Worm (Caenorhabditis elegans) whole organism, young adult: Measurements from ENCODE around the gene F40A3.3.
A peak's percentile ranks its signal among the peaks of the same experiment; 100 is the strongest.

ENCODE experiments used
- B0019.2 ChIP-seq: fragments of 200-800 bp; sonication (Bioruptor generic); conservative IDR thresholded peaks from 2 replicates; pipeline ENCODE4 v1.3.6; 2022; ENCODE audit warnings: missing genetic modification reagents, missing genetic modification characterization, missing compliant biosample characterization
- B0035.1 ChIP-seq: sonication (generic microtip); optimal IDR thresholded peaks from 2 replicates; lab custom pipeline; 2016; ENCODE audit warnings: missing genetic modification characterization, mild to moderate bottlenecking, missing compliant biosample characterization, missing genotype, missing genetic modification reagents
- B0336.3 ChIP-seq: fragments of 200-800 bp; sonication (Bioruptor generic); IDR thresholded peaks from 2 replicates; pipeline ENCODE4 v1.3.6; 2022; ENCODE audit warnings: missing genetic modification characterization, missing compliant biosample characterization
- C17E4.6 ChIP-seq: fragments of 200-800 bp; sonication (Bioruptor generic); IDR thresholded peaks from 2 replicates; pipeline ENCODE4 v1.3.6; 2022; ENCODE audit warnings: missing genetic modification reagents, missing genetic modification characterization, missing compliant biosample characterization
- F23B12.7 ChIP-seq: sonication (generic microtip); optimal IDR thresholded peaks from 2 replicates; lab custom pipeline; 2017; ENCODE audit warnings: missing genetic modification characterization, mild to moderate bottlenecking, missing compliant biosample characterization, antibody characterized with exemption, moderate library complexity; ENCODE audit not compliant: insufficient read depth
- F33H1.4 ChIP-seq: fragments of 200-800 bp; sonication (Bioruptor generic); IDR thresholded peaks from 2 replicates; pipeline ENCODE4 v1.3.6; 2022; ENCODE audit warnings: missing genetic modification reagents, missing genetic modification characterization, missing compliant biosample characterization
- F37B4.10 ChIP-seq: fragments of 200-800 bp; sonication (Bioruptor generic); IDR thresholded peaks from 2 replicates; pipeline ENCODE4 v1.3.6; 2022; ENCODE audit warnings: missing genetic modification characterization, missing compliant biosample characterization
- F39B2.1 ChIP-seq: fragments of 200-800 bp; sonication (Bioruptor generic); IDR thresholded peaks from 2 replicates; pipeline ENCODE4 v1.3.6; 2022; ENCODE audit warnings: missing genetic modification reagents, missing genetic modification characterization, missing compliant biosample characterization
- F55B11.4 ChIP-seq: sonication (generic microtip); optimal IDR thresholded peaks from 2 replicates; lab custom pipeline; 2016; ENCODE audit warnings: missing compliant biosample characterization, missing genetic modification characterization, borderline replicate concordance; ENCODE audit not compliant: insufficient read depth
- T26A5.8 ChIP-seq: sonication (generic microtip); optimal IDR thresholded peaks from 2 replicates; lab custom pipeline; 2016; ENCODE audit warnings: missing genetic modification characterization, missing compliant biosample characterization
- Y53F4B.3 ChIP-seq: fragments of 200-800 bp; sonication (Bioruptor generic); IDR thresholded peaks from 2 replicates; pipeline ENCODE4 v1.3.6; 2022; ENCODE audit warnings: missing genetic modification reagents, missing genetic modification characterization, missing compliant biosample characterization
- Y95B8A.8 ChIP-seq: fragments of 200-800 bp; sonication (Bioruptor generic); IDR thresholded peaks from 2 replicates; pipeline ENCODE4 v1.3.6; 2022; ENCODE audit warnings: missing genetic modification reagents, missing genetic modification characterization, missing compliant biosample characterization
- aptf-2 ChIP-seq: fragments of 200-800 bp; sonication (Bioruptor generic); conservative IDR thresholded peaks from 2 replicates; pipeline ENCODE4 v1.3.6; 2022; ENCODE audit warnings: missing genetic modification reagents, missing genetic modification characterization, missing compliant biosample characterization
- aptf-3 ChIP-seq: fragments of 200-800 bp; sonication (Bioruptor generic); IDR thresholded peaks from 2 replicates; pipeline ENCODE4 v1.3.6; 2022; ENCODE audit warnings: missing genetic modification characterization, missing compliant biosample characterization
- atf-7 ChIP-seq: sonication (generic microtip); optimal IDR thresholded peaks from 2 replicates; lab custom pipeline; 2017; ENCODE audit warnings: mild to moderate bottlenecking, missing genetic modification characterization, missing compliant biosample characterization
- athp-1 ChIP-seq: sonication (generic microtip); optimal IDR thresholded peaks from 2 replicates; lab custom pipeline; 2017; ENCODE audit warnings: mild to moderate bottlenecking, missing genetic modification characterization, missing compliant biosample characterization
- attf-5 ChIP-seq: fragments of 200-800 bp; sonication (Bioruptor generic); optimal IDR thresholded peaks from 2 replicates; lab custom pipeline; 2018; ENCODE audit warnings: mild to moderate bottlenecking, missing genetic modification characterization, missing compliant biosample characterization
- attf-6 ChIP-seq: fragments of 200-800 bp; sonication (Bioruptor generic); IDR thresholded peaks from 2 replicates; pipeline ENCODE4 v1.3.6; 2022; ENCODE audit warnings: missing genetic modification reagents, missing genetic modification characterization, missing compliant biosample characterization
- ceh-40 ChIP-seq: fragments of 200-800 bp; sonication (Bioruptor generic); IDR thresholded peaks from 2 replicates; pipeline ENCODE4 v1.3.6; 2022; ENCODE audit warnings: missing genetic modification characterization, missing compliant biosample characterization
- ceh-58 ChIP-seq: fragments of 200-800 bp; sonication (Bioruptor generic); IDR thresholded peaks from 2 replicates; pipeline ENCODE4 v1.3.6; 2022; ENCODE audit warnings: missing genetic modification characterization, missing compliant biosample characterization
- ceh-91 ChIP-seq: fragments of 200-800 bp; sonication (Bioruptor generic); IDR thresholded peaks from 2 replicates; pipeline ENCODE4 v1.3.6; 2022; ENCODE audit warnings: missing genetic modification reagents, missing genetic modification characterization, missing compliant biosample characterization
- chd-7 ChIP-seq: sonication (generic microtip); optimal IDR thresholded peaks from 2 replicates; lab custom pipeline; 2016; ENCODE audit warnings: mild to moderate bottlenecking, missing genetic modification characterization, moderate library complexity, missing compliant biosample characterization
- dox-1 ChIP-seq: fragments of 200-800 bp; sonication (Bioruptor generic); IDR thresholded peaks from 2 replicates; pipeline ENCODE4 v1.3.6; 2022; ENCODE audit warnings: missing genetic modification reagents, missing genetic modification characterization, missing compliant biosample characterization
- egl-18 ChIP-seq: fragments of 200-800 bp; sonication (Bioruptor generic); IDR thresholded peaks from 2 replicates; pipeline ENCODE4 v1.3.6; 2022; ENCODE audit warnings: missing genetic modification reagents, missing genetic modification characterization, missing compliant biosample characterization
- hrde-1 ChIP-seq: sonication (generic microtip); optimal IDR thresholded peaks from 2 replicates; lab custom pipeline; 2016; ENCODE audit warnings: missing genetic modification characterization, mild to moderate bottlenecking, missing compliant biosample characterization, moderate library complexity, missing genotype, missing genetic modification reagents, borderline replicate concordance
- lin-40 ChIP-seq: sonication (generic microtip); optimal IDR thresholded peaks from 2 replicates; lab custom pipeline; 2016; ENCODE audit warnings: missing genetic modification characterization, mild to moderate bottlenecking, missing compliant biosample characterization, missing genotype, missing genetic modification reagents
- lin-54 ChIP-seq: fragments of 200-800 bp; sonication (Bioruptor generic); optimal IDR thresholded peaks from 2 replicates; lab custom pipeline; 2018; ENCODE audit warnings: mild to moderate bottlenecking, missing genetic modification characterization, missing compliant biosample characterization
- lir-1 ChIP-seq: fragments of 200-800 bp; sonication (Bioruptor generic); conservative IDR thresholded peaks from 2 replicates; pipeline ENCODE4 v1.3.6; 2022; ENCODE audit warnings: missing genetic modification reagents, missing genetic modification characterization, missing compliant biosample characterization
- mxl-1 ChIP-seq: sonication (generic microtip); optimal IDR thresholded peaks from 2 replicates; lab custom pipeline; 2016; ENCODE audit warnings: missing genetic modification characterization, missing compliant biosample characterization
- nhr-179 ChIP-seq: sonication (generic microtip); optimal IDR thresholded peaks from 2 replicates; lab custom pipeline; 2016; ENCODE audit warnings: mild to moderate bottlenecking, missing genetic modification characterization, missing compliant biosample characterization
- repo-1 ChIP-seq: sonication (generic microtip); optimal IDR thresholded peaks from 2 replicates; lab custom pipeline; 2017; ENCODE audit warnings: mild to moderate bottlenecking, missing genetic modification characterization, missing compliant biosample characterization
- sdz-38 ChIP-seq: sonication (generic microtip); optimal IDR thresholded peaks from 2 replicates; lab custom pipeline; 2016; ENCODE audit warnings: missing genotype, missing genetic modification characterization, missing compliant biosample characterization
- tlf-1 ChIP-seq: fragments of 200-800 bp; sonication (Bioruptor generic); optimal IDR thresholded peaks from 2 replicates; lab custom pipeline; 2018; ENCODE audit warnings: mild to moderate bottlenecking, missing genetic modification characterization, missing compliant biosample characterization
- unc-130 ChIP-seq: sonication (generic microtip); optimal IDR thresholded peaks from 2 replicates; lab custom pipeline; 2016; ENCODE audit warnings: missing genetic modification reagents, missing genetic modification characterization, missing compliant biosample characterization
- unc-62 ChIP-seq: fragments of 150-350 bp; optimal IDR thresholded peaks from 2 replicates; lab custom pipeline; 2014; ENCODE audit warnings: missing biosample characterization, missing genetic modification reagents, missing genetic modification characterization
- zfh-2 ChIP-seq: fragments of 200-800 bp; sonication (Bioruptor generic); conservative IDR thresholded peaks from 2 replicates; pipeline ENCODE4 v1.3.6; 2022; ENCODE audit warnings: missing genetic modification reagents, missing genetic modification characterization, missing compliant biosample characterization
- ztf-22 ChIP-seq: fragments of 200-800 bp; sonication (Bioruptor generic); optimal IDR thresholded peaks from 2 replicates; lab custom pipeline; 2018; ENCODE audit warnings: mild to moderate bottlenecking, missing genetic modification characterization, moderate library complexity, missing compliant biosample characterization
- ztf-28 ChIP-seq: fragments of 200-800 bp; sonication (Bioruptor generic); IDR thresholded peaks from 2 replicates; pipeline ENCODE4 v1.3.6; 2022; ENCODE audit warnings: missing genetic modification reagents, missing genetic modification characterization, missing compliant biosample characterization

F40A3.3 gene

DNA sequence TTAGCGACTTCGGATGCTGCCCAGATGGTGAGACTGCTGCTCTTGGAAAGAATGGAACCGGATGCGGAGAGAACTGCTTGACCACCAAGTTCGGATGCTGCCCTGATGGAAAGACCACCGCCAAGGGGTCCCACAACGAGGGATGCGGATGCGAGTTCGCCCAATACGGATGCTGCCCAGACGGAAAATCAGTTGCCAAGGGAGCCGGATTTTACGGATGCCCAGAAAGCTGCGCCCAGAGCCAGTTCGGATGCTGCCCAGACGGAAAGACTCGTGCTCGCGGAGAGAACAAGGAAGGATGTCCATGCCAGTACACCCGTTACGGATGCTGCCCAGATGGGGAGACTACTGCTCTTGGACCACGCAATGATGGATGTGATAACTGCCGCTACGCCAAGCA, 46.3 kb upstream of the F40A3.3 start:
- TF ChIP-seq C17E4.6 (GFP tag; lab: Robert Waterston, UW), result no peak
- no peak for TF ChIP-seq unc-130
- no peak for TF ChIP-seq nhr-179 (tag; lab: Kevin White, UChicago)
- no peak for TF ChIP-seq aptf-3 (GFP tag; lab: Robert Waterston, UW)
- 0 out of 2 replicates have a peak, but pooled peaks have one; percentile 29 for TF ChIP-seq F37B4.10
- no peak for TF ChIP-seq hrde-1 (tag; lab: Kevin White, UChicago)
- no peak for TF ChIP-seq Y95B8A.8 (GFP tag; lab: Robert Waterston, UW)
- no peak for TF ChIP-seq repo-1 (tag; lab: Kevin White, UChicago)
- TF ChIP-seq unc-62 (GFP tag; lab: Kevin White, UChicago), result no peak
- no peak for TF ChIP-seq B0019.2 (GFP tag; lab: Robert Waterston, UW)
- no peak for TF ChIP-seq F55B11.4 (tag; lab: Kevin White, UChicago)
- TF ChIP-seq ztf-28 (GFP tag; lab: Robert Waterston, UW), result 0 out of 2 replicates have a peak, but pooled peaks have one; percentile 19
- TF ChIP-seq lin-54 (GFP tag; lab: Kevin White, UChicago), result no peak
- TF ChIP-seq Y53F4B.3 (GFP tag; lab: Robert Waterston, UW), result no peak
- no peak for TF ChIP-seq lin-40
- 0 out of 2 replicates have a peak, but pooled peaks have one; percentile 24 for TF ChIP-seq dox-1 (GFP tag; lab: Robert Waterston, UW)
- TF ChIP-seq zfh-2, result peak; percentile 84
- no peak for TF ChIP-seq ceh-91 (GFP tag; lab: Robert Waterston, UW)
- no peak for TF ChIP-seq T26A5.8

DNA sequence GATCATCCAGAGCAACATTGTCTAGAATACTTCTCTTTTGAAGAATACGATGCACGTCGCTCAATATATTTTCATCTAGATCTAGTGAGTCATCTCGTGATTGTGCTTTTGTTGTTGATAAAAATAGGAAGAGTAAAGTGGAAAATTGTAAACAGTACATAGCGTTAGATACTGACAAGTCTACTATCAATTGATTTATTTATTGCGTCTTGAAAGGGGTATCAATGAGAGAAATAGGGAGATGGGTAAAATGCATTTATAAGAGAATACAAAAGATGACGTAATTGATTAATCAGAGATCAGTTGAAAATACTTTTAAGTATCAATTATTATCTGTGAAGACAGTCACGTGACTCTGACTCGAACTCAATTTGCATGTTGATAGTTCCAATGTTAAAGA, 40.3 kb upstream of the F40A3.3 start, which contains the start of gene txt-5:
Gene txt-5 (minus strand): TSS at position 224 of the 400 bp plus-strand sequence.
- TF ChIP-seq hrde-1 (tag; lab: Kevin White, UChicago) (no peak), chd-7 (tag; lab: Kevin White, UChicago) (no peak), atf-7 (tag; lab: Kevin White, UChicago) (no peak), B0336.3 (GFP tag; lab: Robert Waterston, UW) (no peak), F33H1.4 (GFP tag; lab: Robert Waterston, UW) (no peak), mxl-1 (no peak), aptf-3 (GFP tag; lab: Robert Waterston, UW) (no peak), B0035.1 (tag; lab: Kevin White, UChicago) (no peak), aptf-2 (GFP tag; lab: Robert Waterston, UW) (no peak), lir-1 (GFP tag; lab: Robert Waterston, UW) (no peak), attf-6 (GFP tag; lab: Robert Waterston, UW) (no peak)

DNA sequence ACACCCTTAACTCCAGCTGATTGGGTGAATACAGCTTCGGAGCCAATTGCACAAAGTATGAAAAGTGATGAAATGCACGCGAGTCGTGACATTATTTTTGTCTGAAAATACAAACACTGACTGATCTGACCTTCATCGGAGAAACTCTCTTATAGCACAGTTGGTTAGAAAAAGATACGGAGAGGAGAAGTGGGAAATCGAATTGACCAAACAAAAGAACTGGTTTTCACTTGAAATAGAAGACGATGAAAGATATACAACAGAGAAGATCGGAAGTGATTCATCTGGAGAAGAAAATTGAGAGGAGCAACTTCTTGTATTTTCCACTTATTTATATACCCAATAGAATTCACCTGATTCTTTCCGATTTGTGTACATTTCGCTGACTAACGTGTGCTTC, 39.4 kb upstream of the F40A3.3 start, which contains the start of gene ttr-33:
Gene ttr-33 (minus strand): TSS at position 101 of the 400 bp plus-strand sequence.
- TF ChIP-seq attf-6 (GFP tag; lab: Robert Waterston, UW), result no peak
- TF ChIP-seq F23B12.7, result no peak
- TF ChIP-seq ceh-40 (GFP tag; lab: Robert Waterston, UW), result no peak
- TF ChIP-seq ceh-58, result no peak
- TF ChIP-seq, all 124 proteins: peak for 0

DNA sequence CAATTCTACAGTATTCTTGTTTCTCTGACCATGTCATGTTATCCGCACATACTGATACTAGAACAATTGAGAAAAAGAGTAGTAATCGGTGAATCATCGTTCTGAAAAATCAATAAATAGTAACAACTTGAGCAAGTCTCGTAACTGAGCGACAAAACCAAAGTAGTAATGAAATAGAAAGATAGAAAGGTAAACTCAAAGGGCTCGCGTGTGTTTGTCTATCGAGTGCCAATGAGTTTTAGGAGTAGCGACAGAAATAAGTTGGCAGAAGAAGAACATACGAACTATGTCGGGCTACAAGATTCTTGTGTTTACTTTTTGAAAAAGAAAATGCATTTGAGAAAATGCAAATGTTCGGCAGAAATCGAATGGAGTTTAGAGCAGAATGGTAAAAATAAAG, 37.8 kb upstream of the F40A3.3 start, which contains the start of gene C37C3.12:
Gene C37C3.12 (minus strand): TSS at position 101 of the 400 bp plus-strand sequence.
- TF ChIP-seq egl-18 (GFP tag; lab: Robert Waterston, UW) (no peak), sdz-38 (tag; lab: Kevin White, UChicago) (no peak), tlf-1 (GFP tag; lab: Kevin White, UChicago) (no peak), attf-5 (GFP tag; lab: Kevin White, UChicago) (no peak), athp-1 (tag; lab: Kevin White, UChicago) (no peak), lin-54 (GFP tag; lab: Kevin White, UChicago) (no peak), Y53F4B.3 (GFP tag; lab: Robert Waterston, UW) (no peak), F39B2.1 (GFP tag; lab: Robert Waterston, UW) (no peak), ztf-22 (no peak)
